Worm (Caenorhabditis elegans) whole organism, young adult: ENCODE data around the gene Y39G8B.13.

Experiments
- B0019.2 ChIP-seq: fragments of 200-800 bp; sonication (Bioruptor generic); conservative IDR thresholded peaks from 2 replicates; pipeline ENCODE4 v1.3.6; 2022; ENCODE audit warnings: missing genetic modification reagents, missing genetic modification characterization, missing compliant biosample characterization
- B0336.3 ChIP-seq: fragments of 200-800 bp; sonication (Bioruptor generic); IDR thresholded peaks from 2 replicates; pipeline ENCODE4 v1.3.6; 2022; ENCODE audit warnings: missing genetic modification characterization, missing compliant biosample characterization
- C06A6.2 ChIP-seq: fragments of 200-800 bp; sonication (Bioruptor generic); conservative IDR thresholded peaks from 2 replicates; pipeline ENCODE4 v1.3.6; 2022; ENCODE audit warnings: missing genetic modification characterization, missing compliant biosample characterization
- C17E4.6 ChIP-seq: fragments of 200-800 bp; sonication (Bioruptor generic); IDR thresholded peaks from 2 replicates; pipeline ENCODE4 v1.3.6; 2022; ENCODE audit warnings: missing genetic modification reagents, missing genetic modification characterization, missing compliant biosample characterization
- F10E7.11 ChIP-seq: sonication (generic microtip); optimal IDR thresholded peaks from 2 replicates; lab custom pipeline; 2017; ENCODE audit warnings: mild to moderate bottlenecking, missing genetic modification characterization, moderate library complexity, missing compliant biosample characterization
- F22D6.2 ChIP-seq: sonication (generic microtip); optimal IDR thresholded peaks from 2 replicates; lab custom pipeline; 2016; ENCODE audit warnings: mild to moderate bottlenecking, missing genetic modification characterization, missing compliant biosample characterization
- F37B4.10 ChIP-seq: fragments of 200-800 bp; sonication (Bioruptor generic); IDR thresholded peaks from 2 replicates; pipeline ENCODE4 v1.3.6; 2022; ENCODE audit warnings: missing genetic modification characterization, missing compliant biosample characterization
- F57A8.1 ChIP-seq: fragments of 200-800 bp; sonication (Bioruptor generic); optimal IDR thresholded peaks from 2 replicates; lab custom pipeline; 2018; ENCODE audit warnings: mild to moderate bottlenecking, missing genetic modification characterization, moderate library complexity, missing compliant biosample characterization
- K11D2.4 ChIP-seq: fragments of 200-800 bp; sonication (Bioruptor generic); IDR thresholded peaks from 2 replicates; pipeline ENCODE4 v1.3.6; 2022; ENCODE audit warnings: missing genetic modification reagents, missing genetic modification characterization, missing compliant biosample characterization
- T07F8.4 ChIP-seq: sonication (generic microtip); optimal IDR thresholded peaks from 2 replicates; lab custom pipeline; 2016; ENCODE audit warnings: mild to moderate bottlenecking, missing genetic modification characterization, moderate library complexity, missing compliant biosample characterization
- Y67H2A.10 ChIP-seq: fragments of 200-800 bp; sonication (Bioruptor generic); conservative IDR thresholded peaks from 2 replicates; pipeline ENCODE4 v1.3.6; 2022; ENCODE audit warnings: missing genetic modification reagents, missing genetic modification characterization, missing compliant biosample characterization
- Y79H2A.3 ChIP-seq: fragments of 200-800 bp; sonication (Bioruptor generic); conservative IDR thresholded peaks from 2 replicates; pipeline ENCODE4 v1.3.6; 2022; ENCODE audit warnings: missing genetic modification reagents, missing genetic modification characterization, missing compliant biosample characterization
- attf-3 ChIP-seq: fragments of 200-800 bp; sonication (Bioruptor generic); conservative IDR thresholded peaks from 2 replicates; pipeline ENCODE4 v1.3.6; 2022; ENCODE audit warnings: missing genetic modification reagents, missing genetic modification characterization, missing compliant biosample characterization
- cebp-1 ChIP-seq, 2 experiments: fragments of 200-800 bp in 1 of 2; sonication (Bioruptor generic) in 1 of 2; sonication (generic microtip) in 1 of 2; IDR thresholded peaks in 1 of 2; optimal IDR thresholded peaks in 1 of 2; 2 replicates each; pipeline versions ENCODE4 v1.3.6 to Lab custom; 2017 to 2022; ENCODE audit warnings: missing compliant biosample characterization in 2 of 2, missing genetic modification characterization in 2 of 2, mild to moderate bottlenecking in 1 of 2, missing genetic modification reagents in 1 of 2, moderate library complexity in 1 of 2
- chd-7 ChIP-seq: sonication (generic microtip); optimal IDR thresholded peaks from 2 replicates; lab custom pipeline; 2016; ENCODE audit warnings: mild to moderate bottlenecking, missing genetic modification characterization, moderate library complexity, missing compliant biosample characterization
- fkh-3 ChIP-seq: sonication (generic microtip); optimal IDR thresholded peaks from 2 replicates; lab custom pipeline; 2016; ENCODE audit warnings: mild to moderate bottlenecking, missing genetic modification characterization, missing compliant biosample characterization
- hlh-12 ChIP-seq: sonication (generic microtip); optimal IDR thresholded peaks from 2 replicates; lab custom pipeline; 2016; ENCODE audit warnings: missing genetic modification characterization, missing compliant biosample characterization
- lag-1 ChIP-seq: fragments of 200-800 bp; sonication (Bioruptor generic); IDR thresholded peaks from 2 replicates; pipeline ENCODE4 v1.3.6; 2022; ENCODE audit warnings: missing genetic modification reagents, missing genetic modification characterization, missing compliant biosample characterization
- let-607 ChIP-seq, 2 experiments: fragments of 200-800 bp in 1 of 2; sonication (Bioruptor generic) in 1 of 2; sonication (generic microtip) in 1 of 2; optimal IDR thresholded peaks; 2 replicates each; lab custom pipeline; 2016 to 2018; ENCODE audit warnings: mild to moderate bottlenecking in 2 of 2, missing compliant biosample characterization in 2 of 2, missing genetic modification characterization in 2 of 2, moderate library complexity in 2 of 2, missing genotype in 1 of 2
- lin-40 ChIP-seq: sonication (generic microtip); optimal IDR thresholded peaks from 2 replicates; lab custom pipeline; 2016; ENCODE audit warnings: missing genetic modification characterization, mild to moderate bottlenecking, missing compliant biosample characterization, missing genotype, missing genetic modification reagents
- lir-1 ChIP-seq: fragments of 200-800 bp; sonication (Bioruptor generic); conservative IDR thresholded peaks from 2 replicates; pipeline ENCODE4 v1.3.6; 2022; ENCODE audit warnings: missing genetic modification reagents, missing genetic modification characterization, missing compliant biosample characterization
- lsy-27 ChIP-seq: sonication (generic microtip); optimal IDR thresholded peaks from 2 replicates; lab custom pipeline; 2017; ENCODE audit warnings: missing genetic modification characterization, mild to moderate bottlenecking, missing compliant biosample characterization, antibody characterized with exemption, missing genotype, borderline replicate concordance; ENCODE audit not compliant: insufficient read depth
- madf-6 ChIP-seq: fragments of 200-800 bp; sonication (Bioruptor generic); IDR thresholded peaks from 2 replicates; pipeline ENCODE4 v1.3.6; 2022; ENCODE audit warnings: missing genetic modification reagents, missing genetic modification characterization, missing compliant biosample characterization
- mes-4 ChIP-seq: sonication (generic microtip); optimal IDR thresholded peaks from 2 replicates; lab custom pipeline; 2016; ENCODE audit warnings: missing genotype, missing genetic modification characterization, missing compliant biosample characterization
- nfya-1 ChIP-seq: sonication (generic microtip); optimal IDR thresholded peaks from 2 replicates; lab custom pipeline; 2017; ENCODE audit warnings: antibody characterized with exemption, missing compliant biosample characterization, missing genetic modification characterization, borderline replicate concordance; ENCODE audit not compliant: insufficient read depth
- nhr-80 ChIP-seq: sonication (generic microtip); optimal IDR thresholded peaks from 2 replicates; lab custom pipeline; 2016; ENCODE audit warnings: missing genetic modification characterization, missing compliant biosample characterization
- nhr-90 ChIP-seq: sonication (generic microtip); optimal IDR thresholded peaks from 2 replicates; lab custom pipeline; 2016; ENCODE audit warnings: missing genotype, mild to moderate bottlenecking, missing genetic modification characterization, missing compliant biosample characterization
- pha-4 ChIP-seq: fragments of 150-350 bp; sonication (generic microtip); optimal IDR thresholded peaks from 2 replicates; lab custom pipeline; 2014; ENCODE audit warnings: missing biosample characterization, missing genetic modification reagents, missing genetic modification characterization
- rcor-1 ChIP-seq: fragments of 200-800 bp; sonication (Bioruptor generic); IDR thresholded peaks from 2 replicates; pipeline ENCODE4 v1.3.6; 2022; ENCODE audit warnings: missing genetic modification reagents, missing genetic modification characterization, missing compliant biosample characterization
- rpc-1 ChIP-seq, 2 experiments: fragments of 150-350 bp in 1 of 2; sonication (generic microtip) in 1 of 2; optimal IDR thresholded peaks; 2 replicates each; lab custom pipeline; 2014 to 2018; ENCODE audit warnings: missing biosample characterization in 1 of 2, missing genetic modification characterization in 1 of 2, missing genetic modification reagents in 1 of 2, missing genotype in 1 of 2
- snpc-1.3 ChIP-seq: sonication (generic microtip); optimal IDR thresholded peaks from 2 replicates; lab custom pipeline; 2017; ENCODE audit warnings: missing genetic modification characterization, mild to moderate bottlenecking, missing compliant biosample characterization, antibody characterized with exemption, moderate library complexity, missing genotype, missing genetic modification reagents; ENCODE audit not compliant: insufficient read depth
- snpc-4 ChIP-seq, 5 experiments: fragments of 150-350 bp in 1 of 5; sonication (generic microtip) in 4 of 5; optimal IDR thresholded peaks; 2 replicates each; lab custom pipeline; 2014 to 2018; ENCODE audit warnings: missing genetic modification characterization in 5 of 5, missing biosample characterization in 3 of 5, antibody characterized with exemption in 2 of 5, mild to moderate bottlenecking in 2 of 5, missing compliant biosample characterization in 2 of 5, missing genotype in 2 of 5, moderate library complexity in 2 of 5, missing genetic modification reagents in 1 of 5
- sptf-2 ChIP-seq: fragments of 200-800 bp; sonication (Bioruptor generic); optimal IDR thresholded peaks from 2 replicates; lab custom pipeline; 2018; ENCODE audit warnings: mild to moderate bottlenecking, missing genetic modification characterization, missing compliant biosample characterization
- tbp1 ChIP-seq: fragments of 200-800 bp; sonication (Bioruptor generic); optimal IDR thresholded peaks from 2 replicates; lab custom pipeline; 2018; ENCODE audit warnings: mild to moderate bottlenecking, missing genetic modification characterization, missing compliant biosample characterization
- unc-62 ChIP-seq: fragments of 150-350 bp; optimal IDR thresholded peaks from 2 replicates; lab custom pipeline; 2014; ENCODE audit warnings: missing biosample characterization, missing genetic modification reagents, missing genetic modification characterization
- zfh-2 ChIP-seq: fragments of 200-800 bp; sonication (Bioruptor generic); conservative IDR thresholded peaks from 2 replicates; pipeline ENCODE4 v1.3.6; 2022; ENCODE audit warnings: missing genetic modification reagents, missing genetic modification characterization, missing compliant biosample characterization
- ztf-22 ChIP-seq: fragments of 200-800 bp; sonication (Bioruptor generic); optimal IDR thresholded peaks from 2 replicates; lab custom pipeline; 2018; ENCODE audit warnings: mild to moderate bottlenecking, missing genetic modification characterization, moderate library complexity, missing compliant biosample characterization
- ztf-26 ChIP-seq: sonication (generic microtip); optimal IDR thresholded peaks from 2 replicates; lab custom pipeline; 2017; ENCODE audit warnings: missing genetic modification characterization, missing compliant biosample characterization

The Y39G8B.13 gene

ce11 chrII:13976161-13976560 lies 6.7 kb downstream of the Y39G8B.13 start, which contains the start of gene Y39G8B.2 (continued):
- TF ChIP-seq chd-7 (tag; lab: Kevin White, UChicago) (peak; percentile 1), F57A8.1 (no peak), unc-62 (GFP tag; lab: Kevin White, UChicago) (no peak), B0019.2 (GFP tag; lab: Robert Waterston, UW) (no peak), pha-4 (tag; lab: Kevin White, UChicago) (peak; percentile 60), sptf-2 (no peak), ztf-26 (tag; lab: Kevin White, UChicago) (no peak), C06A6.2 (no peak), madf-6 (GFP tag; lab: Robert Waterston, UW) (no peak)

DNA sequence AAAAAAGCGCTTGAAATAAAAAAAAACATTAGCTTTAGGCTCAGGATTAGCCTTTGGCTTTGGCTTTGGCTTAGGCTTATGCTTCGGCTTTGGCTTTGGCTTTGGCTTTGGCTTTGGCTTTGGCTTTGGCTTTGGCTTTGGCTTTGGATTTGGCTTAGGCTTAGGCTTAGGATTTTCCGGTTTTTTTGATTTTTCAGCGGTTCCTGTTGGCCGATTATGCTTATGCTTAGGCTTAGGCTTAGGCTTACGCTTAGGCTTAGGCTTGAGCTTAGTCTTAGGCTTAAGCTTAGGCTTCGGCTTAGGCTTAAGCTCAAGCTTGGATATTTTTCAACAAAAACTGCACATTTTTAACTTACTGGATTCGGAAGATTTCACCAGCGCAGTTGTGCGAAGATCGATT lies 8.7 kb downstream of the Y39G8B.13 start:
- TF ChIP-seq F10E7.11 (no peak), T07F8.4 (no peak), cebp-1 (GFP tag; IDR thresholded peaks at IDR 0.05; lab: Robert Waterston, UW) (no peak), cebp-1 (tag; optimal IDR thresholded peaks at IDR 0.05; lab: Kevin White, UChicago) (no peak), C17E4.6 (GFP tag; lab: Robert Waterston, UW) (no peak), B0336.3 (GFP tag; lab: Robert Waterston, UW) (no peak), fkh-3 (tag; lab: Kevin White, UChicago) (no peak), snpc-4 (GFP tag; optimal IDR thresholded peaks at IDR 0.05; lab: Kevin White, UChicago) (no peak), snpc-4 (tag; optimal IDR thresholded peaks at IDR 0.05; lab: Kevin White, UChicago) (no peak), lin-40 (no peak), rpc-1 (optimal IDR thresholded peaks at IDR 0.05; lab: Kevin White, UChicago) (no peak), rpc-1 (tag; optimal IDR thresholded peaks at IDR 0.05; lab: Kevin White, UChicago) (no peak), nhr-90 (tag; lab: Kevin White, UChicago) (no peak), snpc-1.3 (tag; lab: Kevin White, UChicago) (no peak), attf-3 (GFP tag; lab: Robert Waterston, UW) (no peak), madf-6 (GFP tag; lab: Robert Waterston, UW) (no peak), lir-1 (GFP tag; lab: Robert Waterston, UW) (no peak), chd-7 (tag; lab: Kevin White, UChicago) (no peak), rcor-1 (no peak), Y67H2A.10 (GFP tag; lab: Robert Waterston, UW) (no peak), ztf-22 (GFP tag; lab: Kevin White, UChicago) (no peak)

- TF ChIP-seq F22D6.2 (no peak), nfya-1 (tag; lab: Kevin White, UChicago) (no peak), nhr-80 (peak; percentile 55), let-607 (tag; optimal IDR thresholded peaks at IDR 0.05; lab: Kevin White, UChicago) (peak; percentile 52 to 64), snpc-4 (GFP tag; optimal IDR thresholded peaks at IDR 0.05; lab: Kevin White, UChicago) (no peak), snpc-4 (tag; optimal IDR thresholded peaks at IDR 0.05; lab: Kevin White, UChicago) (peak in 1 of 4 experiments; percentile 8)
Observed at ce11 chrII:13973514-13973913, 9.3 kb downstream of the Y39G8B.13 start, which contains the start of gene Y39G8B.1. Gene Y39G8B.1, minus strand, starts transcription at chrII:13973812.

DNA sequence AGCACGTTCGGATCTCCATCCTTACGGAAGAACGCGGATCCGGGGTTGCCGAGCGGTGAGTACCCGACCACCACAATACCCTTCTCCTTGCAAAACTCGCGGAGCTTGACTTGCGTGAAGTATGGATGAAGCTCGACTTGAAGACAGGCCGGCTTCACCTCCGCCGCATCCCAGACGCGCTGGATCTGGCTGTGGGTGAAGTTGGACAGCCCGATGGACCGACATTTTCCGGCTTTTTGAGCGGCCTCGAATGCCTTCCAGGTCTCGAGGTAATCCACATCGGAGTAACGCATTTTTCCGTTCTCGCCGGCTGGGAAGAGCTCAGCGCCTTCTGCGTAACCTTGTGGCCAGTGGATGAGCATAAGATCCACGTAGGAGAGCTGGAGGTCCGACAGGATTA lies 10.6 kb downstream of the Y39G8B.13 start:
- TF ChIP-seq tbp1 (GFP tag; lab: Kevin White, UChicago) (no peak), lag-1 (GFP tag; lab: Robert Waterston, UW) (no peak), lsy-27 (tag; lab: Kevin White, UChicago) (no peak), K11D2.4 (no peak), zfh-2 (GFP tag; lab: Robert Waterston, UW) (peak; percentile 55; the same call in 1 of the 2 replicates), mes-4 (tag; lab: Kevin White, UChicago) (no peak), F37B4.10 (GFP tag; lab: Robert Waterston, UW) (0 out of 2 replicates have a peak, but pooled peaks have one; percentile 84), Y79H2A.3 (GFP tag; lab: Robert Waterston, UW) (no peak), hlh-12 (no peak)
